Fruit fly (Drosophila melanogaster): ENCODE measurements around the gene C15.

The C15 gene

DNA sequence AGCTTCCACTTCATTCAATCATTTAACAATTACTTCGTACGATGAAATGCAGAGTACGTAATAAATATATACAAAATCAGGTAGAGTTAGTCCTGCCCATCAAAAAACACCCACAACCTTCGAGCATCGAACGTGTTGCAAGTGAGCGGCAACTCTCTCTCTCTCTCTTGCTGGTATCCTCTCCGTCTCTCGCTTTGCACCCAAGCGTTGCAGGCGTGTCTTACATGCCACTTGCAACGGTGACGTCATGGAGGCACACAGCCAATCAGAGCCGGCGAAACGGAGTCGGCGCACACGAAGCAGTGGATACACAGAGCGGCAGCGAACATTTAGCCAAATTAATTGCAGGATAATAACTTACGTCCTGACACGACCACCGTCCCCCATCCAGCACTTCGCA lies 39.8 kb upstream of the C15 start:
- TF ChIP-seq abd-A (tag; optimal IDR thresholded peaks at IDR 0.05), result no peak
- TF ChIP-seq CG6813 (GFP tag; optimal IDR thresholded peaks at IDR 0.05), result no peak
- peak; percentile 44 for TF ChIP-seq ewg (GFP tag; optimal IDR thresholded peaks at IDR 0.05)
- TF ChIP-seq sisA (GFP tag; IDR thresholded peaks at IDR 0.05), result no peak
- no peak for TF ChIP-seq Atf6 (GFP tag; IDR thresholded peaks at IDR 0.05)
- peak; percentile 93 for TF ChIP-seq Nf-YC (tag; optimal IDR thresholded peaks at IDR 0.05)
- peak; percentile 26; the same call in 1 of the 2 replicates for TF ChIP-seq Nf-YA (GFP tag; IDR thresholded peaks at IDR 0.05)
- no peak for TF ChIP-seq CG17328 (GFP tag; IDR thresholded peaks at IDR 0.05)
- TF ChIP-seq CG32767 (GFP tag; IDR thresholded peaks at IDR 0.05), result peak; percentile 24; the same call in 1 of the 2 replicates
- TF ChIP-seq Trl (optimal IDR thresholded peaks at IDR 0.05), result peak; percentile 28 to 84
- TF ChIP-seq Trl (GFP tag; optimal IDR thresholded peaks at IDR 0.05), result no peak
- peak; percentile 48 for TF ChIP-seq CG1832 (GFP tag; optimal IDR thresholded peaks at IDR 0.05)
- TF ChIP-seq Nf-YB (GFP tag; optimal IDR thresholded peaks at IDR 0.05), result peak; percentile 97
- peak; percentile 96 for TF ChIP-seq CG5180 (GFP tag; optimal IDR thresholded peaks at IDR 0.05)

DNA sequence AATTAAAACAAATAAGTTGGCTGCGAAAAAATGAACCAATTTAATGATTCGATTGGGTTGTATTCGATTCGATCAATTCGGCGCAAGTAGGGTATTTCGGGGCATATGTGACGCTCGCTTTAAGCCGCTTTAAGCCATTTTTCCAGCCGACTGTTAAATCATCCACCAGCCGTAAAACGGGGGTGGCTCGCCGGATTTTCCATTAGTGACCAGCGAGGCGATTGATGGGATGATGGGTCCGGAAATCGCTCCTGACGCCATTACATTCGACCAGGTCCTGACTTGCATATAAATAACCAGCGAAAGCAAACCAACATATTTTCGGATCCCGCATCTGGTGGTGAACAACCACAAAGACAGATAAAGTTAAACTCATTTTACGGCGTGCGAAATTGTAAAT lies 29.5 kb upstream of the C15 start:
- TF ChIP-seq CG1647 (GFP tag; optimal IDR thresholded peaks at IDR 0.05) (no peak), lab (GFP tag; optimal IDR thresholded peaks at IDR 0.05) (no peak), seq (GFP tag; IDR thresholded peaks at IDR 0.05) (peak; percentile 50; the same call in 1 of the 2 replicates), Nf-YB (GFP tag; optimal IDR thresholded peaks at IDR 0.05) (peak; percentile 71), Nf-YC (tag; optimal IDR thresholded peaks at IDR 0.05) (peak; percentile 53), CG16815 (GFP tag; optimal IDR thresholded peaks at IDR 0.05) (no peak), p53 (GFP tag; optimal IDR thresholded peaks at IDR 0.05) (no peak), oc (tag; optimal IDR thresholded peaks at IDR 0.05) (peak; percentile 45), al (GFP tag; IDR thresholded peaks at IDR 0.05) (no peak)

DNA sequence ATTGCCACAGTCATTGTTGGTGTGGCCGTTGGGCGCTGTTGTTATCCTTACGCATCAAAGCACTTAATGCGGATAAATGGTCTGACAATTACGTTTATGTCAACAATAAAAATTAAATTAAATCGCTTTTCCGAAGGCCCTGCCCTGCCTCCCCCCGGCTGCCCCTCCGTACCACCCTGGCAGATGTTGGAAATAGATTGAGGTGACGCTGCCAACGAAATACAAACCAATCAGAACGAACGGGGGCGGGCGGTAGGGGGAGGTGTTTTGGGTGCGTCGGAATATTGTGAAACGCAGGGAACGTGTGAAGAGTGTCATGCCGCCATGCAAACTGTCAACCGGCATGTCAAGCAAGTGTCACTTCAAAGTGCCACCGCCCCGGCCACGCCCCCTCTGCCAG lies 28.6 kb upstream of the C15 start:
- TF ChIP-seq CG8765 (GFP tag; IDR thresholded peaks at IDR 0.05) (no peak), CG33213 (GFP tag; optimal IDR thresholded peaks at IDR 0.05) (no peak), Nf-YB (GFP tag; optimal IDR thresholded peaks at IDR 0.05) (peak; percentile 92), Myb (GFP tag; optimal IDR thresholded peaks at IDR 0.05) (no peak), crol (GFP tag; IDR thresholded peaks at IDR 0.05) (peak; percentile 39; the same call in 1 of the 2 replicates), dm (GFP tag; optimal IDR thresholded peaks at IDR 0.05) (no peak), cato (GFP tag; optimal IDR thresholded peaks at IDR 0.05; ENCODE audit: borderline replicate concordance) (no peak), Lim3 (GFP tag; IDR thresholded peaks at IDR 0.05) (no peak), CG10959 (GFP tag; IDR thresholded peaks at IDR 0.05) (no peak), Ssrp (tag; optimal IDR thresholded peaks at IDR 0.05) (no peak), CG31224 (GFP tag; IDR thresholded peaks at IDR 0.05) (no peak), D (optimal IDR thresholded peaks at IDR 0.05) (no peak), D (GFP tag; optimal IDR thresholded peaks at IDR 0.05) (no peak), Gsc (GFP tag; IDR thresholded peaks at IDR 0.05) (no peak), chm (GFP tag; IDR thresholded peaks at IDR 0.05) (no peak), Nf-YC (tag; optimal IDR thresholded peaks at IDR 0.05) (peak; percentile 81), NfI (GFP tag; optimal IDR thresholded peaks at IDR 0.05) (no peak), kni (GFP tag; optimal IDR thresholded peaks at IDR 0.05) (no peak), fu2 (GFP tag; optimal IDR thresholded peaks at IDR 0.05) (no peak), Hr39 (optimal IDR thresholded peaks at IDR 0.05) (peak; percentile 5), org-1 (GFP tag; optimal IDR thresholded peaks at IDR 0.05) (no peak), CG16863 (GFP tag; optimal IDR thresholded peaks at IDR 0.05) (no peak), CG34422 (GFP tag; IDR thresholded peaks at IDR 0.05) (no peak), Hey (tag; optimal IDR thresholded peaks at IDR 0.05) (no peak), toy (GFP tag; IDR thresholded peaks at IDR 0.05) (no peak), dan (GFP tag; IDR thresholded peaks at IDR 0.05) (no peak), ERR (GFP tag; optimal IDR thresholded peaks at IDR 0.05) (no peak), grau (tag; optimal IDR thresholded peaks at IDR 0.05) (no peak), Awh (GFP tag; IDR thresholded peaks at IDR 0.05) (no peak)
